Worm (Caenorhabditis elegans) whole organism, L1 larva: ENCODE data around the gene lsy-12.

Experiments used
- Y116A8C.19 ChIP-seq: sonication (generic microtip); optimal IDR thresholded peaks from 2 replicates; lab custom pipeline; 2016; ENCODE audit warnings: missing compliant biosample characterization, missing genetic modification characterization, borderline replicate concordance
- aly-2 ChIP-seq: fragments of 150-350 bp; optimal IDR thresholded peaks from 2 replicates; lab custom pipeline; 2014; ENCODE audit warnings: missing biosample characterization, missing genetic modification characterization
- blmp-1 ChIP-seq: fragments of 150-350 bp; optimal IDR thresholded peaks from 2 replicates; lab custom pipeline; 2014; ENCODE audit warnings: missing biosample characterization, missing genetic modification characterization
- ceh-63 ChIP-seq: fragments of 200-800 bp; sonication (Bioruptor generic); optimal IDR thresholded peaks from 2 replicates; lab custom pipeline; 2018; ENCODE audit warnings: mild to moderate bottlenecking, missing genetic modification characterization, missing compliant biosample characterization
- dpl-1 ChIP-seq, 3 experiments: fragments of 150-350 bp in 2 of 3; sonication (generic microtip) in 1 of 3; optimal IDR thresholded peaks; 2 replicates each; lab custom pipeline; 2014 to 2017; ENCODE audit warnings: missing biosample characterization in 3 of 3, missing genetic modification characterization in 3 of 3, missing genetic modification reagents in 3 of 3
- efl-1 ChIP-seq, 4 experiments: fragments of 150-350 bp; optimal IDR thresholded peaks in 3 of 4; peaks in 1 of 4; 1 replicate in 1 of 4; 2 replicates in 3 of 4; lab custom pipeline; 2014; ENCODE audit warnings: missing biosample characterization in 2 of 4, missing genetic modification characterization in 2 of 4, missing genetic modification reagents in 2 of 4
- efl-3 ChIP-seq: fragments of 200-800 bp; sonication (Bioruptor generic); optimal IDR thresholded peaks from 2 replicates; lab custom pipeline; 2018; ENCODE audit warnings: mild to moderate bottlenecking, missing genetic modification characterization, missing compliant biosample characterization
- egl-13 ChIP-seq: sonication (generic microtip); optimal IDR thresholded peaks from 2 replicates; lab custom pipeline; 2016; ENCODE audit warnings: missing genotype, missing genetic modification reagents, missing genetic modification characterization, missing compliant biosample characterization
- egl-27 ChIP-seq, 2 experiments: fragments of 150-350 bp in 1 of 2; sonication (generic microtip); optimal IDR thresholded peaks; 3 replicates each; lab custom pipeline; 2017 to 2018; ENCODE audit warnings: missing biosample characterization in 2 of 2, missing genetic modification characterization in 2 of 2, missing genetic modification reagents in 2 of 2
- elt-2 ChIP-seq: sonication (generic microtip); optimal IDR thresholded peaks from 2 replicates; lab custom pipeline; 2016; ENCODE audit warnings: missing genetic modification characterization, mild to moderate bottlenecking, inconsistent platforms, missing compliant biosample characterization, missing genetic modification reagents
- ets-5 ChIP-seq: fragments of 200-800 bp; sonication (Bioruptor generic); IDR thresholded peaks from 2 replicates; pipeline ENCODE4 v1.3.6; 2022; ENCODE audit warnings: missing genetic modification characterization, missing compliant biosample characterization
- grh-1 ChIP-seq: fragments of 200-800 bp; sonication (Bioruptor generic); IDR thresholded peaks from 2 replicates; pipeline ENCODE4 v1.3.6; 2022; ENCODE audit warnings: missing genetic modification reagents, missing genetic modification characterization, missing compliant biosample characterization
- hlh-4 ChIP-seq: sonication (generic microtip); optimal IDR thresholded peaks from 2 replicates; lab custom pipeline; 2016; ENCODE audit warnings: mild to moderate bottlenecking, missing genetic modification characterization, missing compliant biosample characterization
- hpl-2 ChIP-seq: fragments of 150-350 bp; optimal IDR thresholded peaks from 2 replicates; lab custom pipeline; 2014; ENCODE audit warnings: missing biosample characterization, missing genetic modification reagents, missing genetic modification characterization
- lin-14 ChIP-seq: fragments of 200-800 bp; sonication (Bioruptor generic); optimal IDR thresholded peaks from 2 replicates; lab custom pipeline; 2018; ENCODE audit warnings: mild to moderate bottlenecking, missing genetic modification characterization, moderate library complexity, missing compliant biosample characterization
- lin-35 ChIP-seq, 2 experiments: fragments of 150-350 bp; optimal IDR thresholded peaks; 2 replicates each; lab custom pipeline; 2014; ENCODE audit warnings: missing biosample characterization in 2 of 2, missing genetic modification characterization in 2 of 2, missing genetic modification reagents in 2 of 2
- lsy-2 ChIP-seq, 2 experiments: fragments of 150-350 bp; optimal IDR thresholded peaks; 2 replicates each; lab custom pipeline; 2014; ENCODE audit warnings: missing biosample characterization in 2 of 2, missing genetic modification characterization in 2 of 2
- mab-9 ChIP-seq: fragments of 200-800 bp; sonication (Bioruptor generic); IDR thresholded peaks from 2 replicates; pipeline ENCODE4 v1.3.6; 2022; ENCODE audit warnings: missing genetic modification reagents, missing genetic modification characterization, missing compliant biosample characterization
- mdl-1 ChIP-seq, 2 experiments: fragments of 150-350 bp; optimal IDR thresholded peaks; 2 replicates each; lab custom pipeline; 2014 to 2017; ENCODE audit warnings: missing biosample characterization in 2 of 2, missing genetic modification characterization in 2 of 2, inconsistent platforms in 1 of 2
- nhr-11 ChIP-seq: fragments of 150-350 bp; optimal IDR thresholded peaks from 2 replicates; lab custom pipeline; 2014; ENCODE audit warnings: missing biosample characterization, missing genetic modification characterization
- nhr-19 ChIP-seq: fragments of 200-800 bp; sonication (Bioruptor generic); conservative IDR thresholded peaks from 2 replicates; pipeline ENCODE4 v1.3.6; 2022; ENCODE audit warnings: missing genetic modification characterization, missing compliant biosample characterization
- nhr-28 ChIP-seq: fragments of 150-350 bp; optimal IDR thresholded peaks from 2 replicates; lab custom pipeline; 2014; ENCODE audit warnings: missing biosample characterization, missing genetic modification characterization
- nhr-47 ChIP-seq: sonication (generic microtip); optimal IDR thresholded peaks from 2 replicates; lab custom pipeline; 2016; ENCODE audit warnings: mild to moderate bottlenecking, missing genetic modification characterization, moderate library complexity, missing compliant biosample characterization
- nhr-84 ChIP-seq: sonication (generic microtip); optimal IDR thresholded peaks from 2 replicates; lab custom pipeline; 2017; ENCODE audit warnings: missing biosample characterization, missing genetic modification characterization
- nhr-85 ChIP-seq: sonication (generic microtip); peaks from one replicate; lab custom pipeline; 2016; ENCODE audit warnings: missing genetic modification characterization, inconsistent platforms, missing compliant biosample characterization
- pag-3 ChIP-seq: sonication (generic microtip); optimal IDR thresholded peaks from 2 replicates; lab custom pipeline; 2017; ENCODE audit warnings: missing genetic modification characterization, mild to moderate bottlenecking, missing compliant biosample characterization, antibody characterized with exemption, borderline replicate concordance; ENCODE audit not compliant: insufficient read depth
- pax-3 ChIP-seq: fragments of 200-800 bp; sonication (Bioruptor generic); optimal IDR thresholded peaks from 2 replicates; lab custom pipeline; 2018; ENCODE audit warnings: mild to moderate bottlenecking, missing genetic modification characterization, moderate library complexity, missing compliant biosample characterization
- rnt-1 ChIP-seq: sonication (generic microtip); optimal IDR thresholded peaks from 2 replicates; lab custom pipeline; 2016; ENCODE audit warnings: mild to moderate bottlenecking, missing genetic modification characterization, moderate library complexity, missing compliant biosample characterization
- snu-23 ChIP-seq: sonication (generic microtip); optimal IDR thresholded peaks from 2 replicates; lab custom pipeline; 2016; ENCODE audit warnings: missing genetic modification characterization, missing compliant biosample characterization
- sox-4 ChIP-seq: sonication (generic microtip); optimal IDR thresholded peaks from 2 replicates; lab custom pipeline; 2016; ENCODE audit warnings: missing genetic modification characterization, missing compliant biosample characterization
- sup-37 ChIP-seq: fragments of 200-800 bp; sonication (Bioruptor generic); optimal IDR thresholded peaks from 2 replicates; lab custom pipeline; 2018; ENCODE audit warnings: mild to moderate bottlenecking, missing genetic modification characterization, missing compliant biosample characterization
- tlp-1 ChIP-seq: fragments of 150-350 bp; optimal IDR thresholded peaks from 2 replicates; lab custom pipeline; 2014; ENCODE audit warnings: missing biosample characterization, missing genetic modification characterization
- unc-30 ChIP-seq: sonication (generic microtip); optimal IDR thresholded peaks from 2 replicates; lab custom pipeline; 2017; ENCODE audit warnings: missing biosample characterization, missing genetic modification characterization
- unc-86 ChIP-seq: sonication (generic microtip); optimal IDR thresholded peaks from 2 replicates; lab custom pipeline; 2016; ENCODE audit warnings: missing genetic modification characterization, missing compliant biosample characterization
- unc-98 ChIP-seq: fragments of 200-800 bp; sonication (Bioruptor generic); IDR thresholded peaks from 2 replicates; pipeline ENCODE4 v1.3.6; 2022; ENCODE audit warnings: missing genetic modification characterization, missing compliant biosample characterization
- zag-1 ChIP-seq: fragments of 150-350 bp; optimal IDR thresholded peaks from 2 replicates; lab custom pipeline; 2014; ENCODE audit warnings: missing biosample characterization, missing genetic modification characterization
- ztf-11 ChIP-seq, 2 experiments: sonication (generic microtip); optimal IDR thresholded peaks; 2 replicates each; lab custom pipeline; 2016 to 2017; ENCODE audit warnings: missing genetic modification characterization in 2 of 2, missing biosample characterization in 1 of 2, missing compliant biosample characterization in 1 of 2
- ztf-4 ChIP-seq: fragments of 150-350 bp; optimal IDR thresholded peaks from 2 replicates; lab custom pipeline; 2014; ENCODE audit warnings: missing biosample characterization, missing genetic modification characterization

lsy-12 gene

ce11 chrV:9816390-9816789, 43.4 kb downstream of the lsy-12 start, which contains the start of gene sru-31:
Gene sru-31 (plus strand): TSS chrV:9816690.
- TF ChIP-seq efl-1 (optimal IDR thresholded peaks at IDR 0.05; lab: Kevin White, UChicago) (no peak), efl-1 (GFP tag; optimal IDR thresholded peaks at IDR 0.05 in 1 of 2; lab: Kevin White, UChicago) (peak in 1 of 2 experiments; percentile 58), aly-2 (tag; lab: Kevin White, UChicago) (no peak), nhr-28 (no peak)

ce11 chrV:9813527-9813926, 46.2 kb downstream of the lsy-12 start, which contains the start of gene sru-30:
Gene sru-30 (plus strand): TSS chrV:9813827.
- TF ChIP-seq grh-1 (no peak), unc-30 (tag; lab: Kevin White, UChicago) (no peak), mab-9 (GFP tag; lab: Robert Waterston, UW) (no peak), Y116A8C.19 (tag; lab: Kevin White, UChicago) (no peak), hpl-2 (GFP tag; lab: Kevin White, UChicago) (no peak), zag-1 (tag; lab: Kevin White, UChicago) (no peak), efl-3 (GFP tag; lab: Kevin White, UChicago) (no peak), unc-98 (GFP tag; lab: Robert Waterston, UW) (no peak), lin-14 (GFP tag; lab: Kevin White, UChicago) (no peak), egl-27 (tag; optimal IDR thresholded peaks at IDR 0.05; lab: Kevin White, UChicago) (no peak), pag-3 (tag; lab: Kevin White, UChicago) (no peak), blmp-1 (tag; lab: Kevin White, UChicago) (no peak), lsy-2 (tag; optimal IDR thresholded peaks at IDR 0.05; lab: Kevin White, UChicago) (no peak), egl-13 (tag; lab: Kevin White, UChicago) (no peak), lin-35 (GFP tag; optimal IDR thresholded peaks at IDR 0.05; lab: Kevin White, UChicago) (no peak)

DNA sequence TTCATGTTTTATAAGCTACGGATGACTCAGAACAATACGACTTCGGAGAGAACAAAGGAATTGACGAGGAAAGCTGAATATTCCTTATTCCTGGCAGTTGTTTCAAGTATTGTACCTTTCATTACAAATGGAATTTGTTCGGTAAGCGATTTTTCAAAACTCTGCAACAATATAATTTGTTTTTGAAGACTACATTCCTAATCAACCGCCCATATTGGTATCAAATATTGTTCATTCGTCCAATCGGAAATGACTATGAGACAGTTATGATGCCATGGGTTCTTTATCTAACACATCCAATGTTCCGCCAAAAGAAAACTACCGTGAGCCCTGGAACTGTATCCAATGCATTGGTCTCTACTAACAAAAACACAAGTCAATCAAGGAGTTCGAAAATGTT, 47.5 kb downstream of the lsy-12 start:
- TF ChIP-seq unc-86 (tag; lab: Kevin White, UChicago) (no peak), efl-3 (GFP tag; lab: Kevin White, UChicago) (no peak), nhr-47 (no peak), ets-5 (no peak), nhr-84 (tag; lab: Kevin White, UChicago) (no peak), dpl-1 (GFP tag; optimal IDR thresholded peaks at IDR 0.05; lab: Kevin White, UChicago) (no peak), elt-2 (tag; lab: Kevin White, UChicago) (no peak), nhr-28 (no peak), ceh-63 (GFP tag; lab: Kevin White, UChicago) (no peak), sox-4 (tag; lab: Kevin White, UChicago) (no peak), blmp-1 (tag; lab: Kevin White, UChicago) (no peak), Y116A8C.19 (tag; lab: Kevin White, UChicago) (no peak), nhr-85 (tag; lab: Kevin White, UChicago) (no peak), hlh-4 (tag; lab: Kevin White, UChicago) (no peak), snu-23 (GFP tag; lab: Kevin White, UChicago) (no peak), tlp-1 (tag; lab: Kevin White, UChicago) (no peak), sup-37 (GFP tag; lab: Kevin White, UChicago) (no peak)

ce11 chrV:9811154-9811553, 48.6 kb downstream of the lsy-12 start, which contains the start of gene sru-29:
Gene sru-29 (plus strand): TSS chrV:9811454.
- TF ChIP-seq elt-2 (tag; lab: Kevin White, UChicago): no peak
- TF ChIP-seq nhr-11 (tag; lab: Kevin White, UChicago): no peak
- no peak for TF ChIP-seq nhr-19 (GFP tag; lab: Robert Waterston, UW)
- TF ChIP-seq hlh-4 (tag; lab: Kevin White, UChicago): peak; percentile 4
- TF ChIP-seq ztf-11 (tag; optimal IDR thresholded peaks at IDR 0.05; lab: Kevin White, UChicago): no peak
- TF ChIP-seq mdl-1 (tag; optimal IDR thresholded peaks at IDR 0.05; lab: Kevin White, UChicago): no peak
- no peak for TF ChIP-seq rnt-1 (tag; lab: Kevin White, UChicago)
- TF ChIP-seq pax-3 (tag; lab: Kevin White, UChicago): no peak
- TF ChIP-seq ztf-4: no peak
